Fruit fly (Drosophila melanogaster) whole organism, pupa: ENCODE measurements around the gene CG42681.

Experiments
- CG10348 ChIP-seq: fragments of 200-800 bp; sonication (Bioruptor generic); IDR thresholded peaks from 2 replicates; pipeline ENCODE4 v1.3.6; 2022; ENCODE audit warnings: missing biosample characterization, missing genetic modification characterization
- CG12605 ChIP-seq: fragments of 200-800 bp; sonication (Bioruptor generic); IDR thresholded peaks from 2 replicates; pipeline ENCODE4 v1.3.6; 2022; ENCODE audit warnings: missing biosample characterization, missing genetic modification characterization
- CG13204 ChIP-seq: fragments of 200-800 bp; sonication (Bioruptor generic); optimal IDR thresholded peaks from 2 replicates; lab custom pipeline; 2018; ENCODE audit warnings: missing biosample characterization, mild to moderate bottlenecking, missing genetic modification characterization, moderate library complexity
- CG14655 ChIP-seq: fragments of 200-800 bp; sonication (Bioruptor generic); optimal IDR thresholded peaks from 3 replicates; lab custom pipeline; 2017; ENCODE audit warnings: mild to moderate bottlenecking, missing biosample characterization, missing genetic modification reagents, missing genetic modification characterization
- CG15710 ChIP-seq: fragments of 200-800 bp; sonication (Bioruptor generic); optimal IDR thresholded peaks from 2 replicates; lab custom pipeline; 2018; ENCODE audit warnings: missing biosample characterization, mild to moderate bottlenecking, missing genetic modification characterization, moderate library complexity
- CG17806 ChIP-seq: fragments of 200-800 bp; sonication (Bioruptor generic); optimal IDR thresholded peaks from 2 replicates; lab custom pipeline; 2018; ENCODE audit warnings: missing biosample characterization, mild to moderate bottlenecking, missing genetic modification characterization, moderate library complexity
- CG32121 ChIP-seq: fragments of 200-800 bp; sonication (Bioruptor generic); IDR thresholded peaks from 2 replicates; pipeline ENCODE4 v1.3.6; 2022; ENCODE audit warnings: missing biosample characterization, missing genetic modification characterization
- CG34367 ChIP-seq: fragments of 200-800 bp; sonication (Bioruptor generic); optimal IDR thresholded peaks from 2 replicates; lab custom pipeline; 2018; ENCODE audit warnings: missing biosample characterization, mild to moderate bottlenecking, missing genetic modification characterization
- CG4496 ChIP-seq: fragments of 200-800 bp; sonication (Bioruptor generic); IDR thresholded peaks from 3 replicates; pipeline ENCODE4 v1.3.6; 2022; ENCODE audit warnings: missing biosample characterization, missing genetic modification characterization
- CG8159 ChIP-seq: fragments of 200-800 bp; sonication (Bioruptor generic); optimal IDR thresholded peaks from 3 replicates; lab custom pipeline; 2018; ENCODE audit warnings: missing biosample characterization, mild to moderate bottlenecking, missing genetic modification characterization, moderate library complexity
- CG8301 ChIP-seq: fragments of 200-800 bp; sonication (Bioruptor generic); optimal IDR thresholded peaks from 2 replicates; lab custom pipeline; 2018; ENCODE audit warnings: missing biosample characterization, mild to moderate bottlenecking, missing genetic modification characterization
- CG9948 ChIP-seq: fragments of 200-800 bp; sonication (Bioruptor generic); optimal IDR thresholded peaks from 2 replicates; lab custom pipeline; 2018; ENCODE audit warnings: missing biosample characterization, mild to moderate bottlenecking, missing genetic modification characterization, moderate library complexity
- D1 ChIP-seq: fragments of 200-800 bp; sonication (Bioruptor generic); optimal IDR thresholded peaks from 2 replicates; lab custom pipeline; 2018; ENCODE audit warnings: missing biosample characterization, mild to moderate bottlenecking, missing genetic modification characterization, moderate library complexity
- EcR ChIP-seq: fragments of 200-800 bp; sonication (Bioruptor generic); optimal IDR thresholded peaks from 3 replicates; lab custom pipeline; 2019; ENCODE audit warnings: missing biosample characterization, missing genetic modification characterization, mild to moderate bottlenecking, moderate library complexity, missing genetic modification reagents
- Ets98B ChIP-seq: fragments of 200-800 bp; sonication (Bioruptor generic); IDR thresholded peaks from 2 replicates; pipeline ENCODE4 v1.3.6; 2022; ENCODE audit warnings: missing biosample characterization, missing genetic modification characterization
- Pif1A ChIP-seq: fragments of 200-800 bp; sonication (Bioruptor generic); optimal IDR thresholded peaks from 3 replicates; lab custom pipeline; 2016; ENCODE audit warnings: missing biosample characterization, missing genetic modification characterization
- Pif1B ChIP-seq: fragments of 200-800 bp; sonication (Bioruptor generic); optimal IDR thresholded peaks from 3 replicates; lab custom pipeline; 2016; ENCODE audit warnings: missing biosample characterization, missing genetic modification characterization
- Snoo ChIP-seq: fragments of 200-800 bp; sonication (Bioruptor generic); optimal IDR thresholded peaks from 3 replicates; lab custom pipeline; 2017; ENCODE audit warnings: missing biosample characterization, mild to moderate bottlenecking, missing genetic modification characterization, inconsistent platforms
- fd96Ca ChIP-seq: fragments of 200-800 bp; sonication (Bioruptor generic); IDR thresholded peaks from 3 replicates; pipeline ENCODE4 v1.3.6; 2022; ENCODE audit warnings: missing biosample characterization, missing genetic modification characterization
- gl ChIP-seq: fragments of 200-800 bp; sonication (Bioruptor generic); optimal IDR thresholded peaks from 2 replicates; lab custom pipeline; 2018; ENCODE audit warnings: missing biosample characterization, mild to moderate bottlenecking, missing genetic modification characterization
- rn ChIP-seq: fragments of 200-800 bp; sonication (Bioruptor generic); IDR thresholded peaks from 2 replicates; pipeline ENCODE4 v1.3.6; 2022; ENCODE audit warnings: missing biosample characterization, missing genetic modification characterization

Gene CG42681

DNA sequence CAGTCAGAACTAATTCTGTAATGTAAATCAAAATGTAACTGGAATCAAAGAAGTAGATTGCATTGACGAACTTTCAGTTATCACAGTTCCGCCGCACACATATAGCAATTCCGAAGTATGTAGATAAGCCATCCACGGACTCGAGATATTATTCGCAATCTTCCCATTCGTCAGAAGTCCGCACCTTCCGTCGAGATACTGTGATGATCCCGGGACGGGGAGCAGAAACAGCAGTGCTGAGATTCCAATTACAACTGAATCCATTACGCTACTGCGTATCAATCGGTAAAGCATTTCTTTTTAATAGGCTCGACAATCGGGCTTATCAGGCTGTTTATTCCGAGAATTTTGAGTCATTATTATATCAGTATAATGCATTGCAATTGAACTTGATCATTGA lies 30.5 kb downstream of the CG42681 start, which contains the start of gene CG4650:
Gene CG4650 (minus strand): TSS at position 269 of the 400 bp plus-strand sequence.
- TF ChIP-seq CG10348 (GFP tag; lab: Robert Waterston, UW) (no peak), gl (tag; lab: Kevin White, UChicago) (no peak), Pif1A (GFP tag; lab: Kevin White, UChicago) (no peak), Ets98B (GFP tag; lab: Robert Waterston, UW) (no peak), CG15710 (tag; lab: Kevin White, UChicago) (no peak), CG9948 (tag; lab: Kevin White, UChicago) (no peak), CG14655 (GFP tag; lab: Kevin White, UChicago) (no peak), CG4496 (GFP tag; lab: Robert Waterston, UW) (no peak), CG34367 (tag; lab: Kevin White, UChicago) (no peak), Pif1B (GFP tag; lab: Kevin White, UChicago) (no peak), CG32121 (GFP tag; lab: Robert Waterston, UW) (no peak), rn (GFP tag; lab: Robert Waterston, UW) (no peak), EcR (GFP tag; lab: Kevin White, UChicago) (no peak), CG8301 (no peak), CG8159 (tag; lab: Kevin White, UChicago) (no peak), D1 (tag; lab: Kevin White, UChicago) (no peak), fd96Ca (no peak), CG12605 (no peak), CG13204 (no peak), Snoo (tag; lab: Kevin White, UChicago) (no peak)

DNA sequence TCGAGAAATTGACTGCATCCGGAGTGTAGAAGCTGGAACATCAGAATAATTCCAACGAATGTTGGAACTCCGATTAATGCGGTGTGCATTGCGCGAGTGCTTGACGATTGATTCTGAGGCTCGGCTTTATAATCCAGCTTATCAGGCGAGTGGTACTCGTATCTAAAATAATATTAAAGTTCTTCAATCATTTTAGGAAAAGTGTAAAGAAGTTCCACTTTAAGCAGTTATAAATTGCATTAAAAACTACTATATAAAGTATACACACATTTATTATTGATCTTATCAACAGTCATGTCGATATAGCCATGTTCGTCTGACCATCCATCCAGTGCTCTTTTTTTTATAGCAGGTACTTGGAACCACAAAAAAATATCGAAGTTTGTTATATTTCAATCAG lies 40.3 kb downstream of the CG42681 start, which contains the start of gene CG18636:
Gene CG18636 (minus strand): TSS at position 101 of the 400 bp plus-strand sequence.
- no peak for TF ChIP-seq CG14655 (GFP tag; lab: Kevin White, UChicago)
- TF ChIP-seq CG4496 (GFP tag; lab: Robert Waterston, UW) = no peak
- no peak for TF ChIP-seq CG17806 (tag; lab: Kevin White, UChicago)
- TF ChIP-seq gl (tag; lab: Kevin White, UChicago) = no peak
- no peak for TF ChIP-seq EcR (GFP tag; lab: Kevin White, UChicago)
- TF ChIP-seq CG15710 (tag; lab: Kevin White, UChicago) = no peak
- no peak for TF ChIP-seq CG10348 (GFP tag; lab: Robert Waterston, UW)
